Worm (Caenorhabditis elegans): ENCODE measurements around the gene egl-8.

- TF ChIP-seq unc-130 (tag; optimal IDR thresholded peaks at IDR 0.05) (no peak), aly-2 (tag; optimal IDR thresholded peaks at IDR 0.05) (no peak), ama-1 (optimal IDR thresholded peaks at IDR 0.05) (no peak), dpl-1 (GFP tag; optimal IDR thresholded peaks at IDR 0.05) (no peak), fos-1 (tag; optimal IDR thresholded peaks at IDR 0.05) (no peak), unc-86 (tag; optimal IDR thresholded peaks at IDR 0.05) (no peak), mep-1 (tag; optimal IDR thresholded peaks at IDR 0.05) (no peak), elt-3 (tag; optimal IDR thresholded peaks at IDR 0.05) (no peak), ceh-8 (GFP tag; optimal IDR thresholded peaks at IDR 0.05) (no peak), fkh-10 (GFP tag; optimal IDR thresholded peaks at IDR 0.05) (no peak)
Measured at ce11 chrV:1335-1734, 19.3 kb upstream of the egl-8 start, which contains the start of gene idpp-2.

Measured in whole organism, L1 larva.